Worm (Caenorhabditis elegans) whole organism, late embryonic: Measurements from ENCODE around the gene spop-1.

Experiments
- C08G9.2 ChIP-seq: sonication (generic microtip); optimal IDR thresholded peaks from 2 replicates; lab custom pipeline; 2016; ENCODE audit warnings: mild to moderate bottlenecking, missing genetic modification characterization, moderate library complexity, missing compliant biosample characterization
- C38D4.7 ChIP-seq: fragments of 200-800 bp; sonication (Bioruptor generic); optimal IDR thresholded peaks from 2 replicates; lab custom pipeline; 2018; ENCODE audit warnings: mild to moderate bottlenecking, missing genetic modification characterization, moderate library complexity, missing compliant biosample characterization
- F13H6.1 ChIP-seq: sonication (generic microtip); optimal IDR thresholded peaks from 2 replicates; lab custom pipeline; 2016; ENCODE audit warnings: missing genetic modification characterization, missing compliant biosample characterization
- T23F11.4 ChIP-seq: fragments of 200-800 bp; sonication (Bioruptor generic); optimal IDR thresholded peaks from 2 replicates; lab custom pipeline; 2018; ENCODE audit warnings: mild to moderate bottlenecking, missing genetic modification characterization, missing compliant biosample characterization
- Y22D7AL.16 ChIP-seq: sonication (generic microtip); optimal IDR thresholded peaks from 2 replicates; lab custom pipeline; 2016; ENCODE audit warnings: missing genetic modification characterization, missing compliant biosample characterization
- ama-1 ChIP-seq: fragments of 150-350 bp; optimal IDR thresholded peaks from 2 replicates; lab custom pipeline; 2014
- ceh-19 ChIP-seq: fragments of 200-800 bp; sonication (Bioruptor generic); optimal IDR thresholded peaks from 2 replicates; lab custom pipeline; 2018; ENCODE audit warnings: mild to moderate bottlenecking, missing genetic modification characterization, missing compliant biosample characterization
- ceh-24 ChIP-seq: sonication (generic microtip); optimal IDR thresholded peaks from 2 replicates; lab custom pipeline; 2016; ENCODE audit warnings: mild to moderate bottlenecking, missing genetic modification characterization, missing compliant biosample characterization
- ceh-30 ChIP-seq: fragments of 150-350 bp; optimal IDR thresholded peaks from 2 replicates; lab custom pipeline; 2014; ENCODE audit warnings: missing biosample characterization, missing genetic modification characterization
- ceh-45 ChIP-seq: fragments of 200-800 bp; sonication (Bioruptor generic); IDR thresholded peaks from 2 replicates; pipeline ENCODE4 v1.3.6; 2022; ENCODE audit warnings: missing genetic modification reagents, missing genetic modification characterization, missing compliant biosample characterization
- ceh-6 ChIP-seq: fragments of 200-800 bp; sonication (Bioruptor generic); optimal IDR thresholded peaks from 2 replicates; lab custom pipeline; 2018; ENCODE audit warnings: mild to moderate bottlenecking, missing genetic modification characterization, missing compliant biosample characterization
- ceh-9 ChIP-seq: sonication (generic microtip); optimal IDR thresholded peaks from 2 replicates; lab custom pipeline; 2016; ENCODE audit warnings: mild to moderate bottlenecking, missing genetic modification characterization, inconsistent platforms, missing compliant biosample characterization
- elt-2 ChIP-seq: sonication (generic microtip); optimal IDR thresholded peaks from 2 replicates; lab custom pipeline; 2016; ENCODE audit warnings: missing genetic modification reagents, missing genetic modification characterization, missing compliant biosample characterization
- elt-4 ChIP-seq: sonication (generic microtip); optimal IDR thresholded peaks from 2 replicates; lab custom pipeline; 2016; ENCODE audit warnings: missing genetic modification characterization, missing compliant biosample characterization
- eyg-1 ChIP-seq: sonication (generic microtip); optimal IDR thresholded peaks from 2 replicates; lab custom pipeline; 2016; ENCODE audit warnings: missing genotype, missing genetic modification characterization, missing compliant biosample characterization
- fax-1 ChIP-seq: sonication (generic microtip); optimal IDR thresholded peaks from 2 replicates; lab custom pipeline; 2016; ENCODE audit warnings: missing genotype, missing genetic modification characterization, missing compliant biosample characterization
- fkh-10 ChIP-seq: fragments of 150-350 bp; optimal IDR thresholded peaks from 2 replicates; lab custom pipeline; 2014; ENCODE audit warnings: missing biosample characterization, missing genetic modification reagents, missing genetic modification characterization
- hlh-13 ChIP-seq: fragments of 200-800 bp; sonication (Bioruptor generic); optimal IDR thresholded peaks from 2 replicates; lab custom pipeline; 2018; ENCODE audit warnings: mild to moderate bottlenecking, missing genetic modification characterization, missing compliant biosample characterization
- hlh-15 ChIP-seq: sonication (generic microtip); optimal IDR thresholded peaks from 2 replicates; lab custom pipeline; 2016; ENCODE audit warnings: missing genetic modification characterization, missing compliant biosample characterization
- hlh-30 ChIP-seq: sonication (generic microtip); optimal IDR thresholded peaks from 2 replicates; lab custom pipeline; 2017; ENCODE audit warnings: antibody characterized with exemption, missing genetic modification characterization, missing compliant biosample characterization; ENCODE audit not compliant: insufficient read depth
- hlh-8 ChIP-seq: sonication (generic microtip); optimal IDR thresholded peaks from 2 replicates; lab custom pipeline; 2016; ENCODE audit warnings: missing genotype, missing genetic modification characterization, missing compliant biosample characterization
- lim-6 ChIP-seq: sonication (generic microtip); optimal IDR thresholded peaks from 2 replicates; lab custom pipeline; 2016; ENCODE audit warnings: missing genetic modification characterization, missing compliant biosample characterization
- madf-2 ChIP-seq: sonication (generic microtip); optimal IDR thresholded peaks from 2 replicates; lab custom pipeline; 2017; ENCODE audit warnings: missing genetic modification characterization, missing compliant biosample characterization
- nhr-232 ChIP-seq: sonication (generic microtip); optimal IDR thresholded peaks from 2 replicates; lab custom pipeline; 2016; ENCODE audit warnings: missing genetic modification characterization, missing compliant biosample characterization
- npax-4 ChIP-seq: sonication (generic microtip); optimal IDR thresholded peaks from 2 replicates; lab custom pipeline; 2016; ENCODE audit warnings: missing genetic modification characterization, missing compliant biosample characterization
- pat-9 ChIP-seq: fragments of 200-800 bp; sonication (Bioruptor generic); optimal IDR thresholded peaks from 2 replicates; lab custom pipeline; 2018; ENCODE audit warnings: mild to moderate bottlenecking, missing genetic modification characterization, moderate library complexity, missing compliant biosample characterization
- pha-4 ChIP-seq: fragments of 150-350 bp; optimal IDR thresholded peaks from 2 replicates; lab custom pipeline; 2018; ENCODE audit warnings: missing biosample characterization, missing genetic modification reagents, missing genetic modification characterization
- pros-1 ChIP-seq: fragments of 150-350 bp; optimal IDR thresholded peaks from 2 replicates; lab custom pipeline; 2014; ENCODE audit warnings: missing biosample characterization, missing genetic modification reagents, missing genetic modification characterization
- ref-2 ChIP-seq: sonication (generic microtip); optimal IDR thresholded peaks from 2 replicates; lab custom pipeline; 2016; ENCODE audit warnings: missing genetic modification characterization, missing compliant biosample characterization
- rnt-1 ChIP-seq: sonication (generic microtip); optimal IDR thresholded peaks from 2 replicates; lab custom pipeline; 2016; ENCODE audit warnings: missing genetic modification characterization, missing compliant biosample characterization
- sox-2 ChIP-seq: fragments of 200-800 bp; sonication (Bioruptor generic); IDR thresholded peaks from 2 replicates; pipeline ENCODE4 v1.3.6; 2022; ENCODE audit warnings: missing genetic modification reagents, missing genetic modification characterization, missing compliant biosample characterization
- sox-4 ChIP-seq: sonication (generic microtip); optimal IDR thresholded peaks from 2 replicates; lab custom pipeline; 2017; ENCODE audit warnings: mild to moderate bottlenecking, missing genetic modification characterization, inconsistent platforms, missing compliant biosample characterization
- tbx-7 ChIP-seq: sonication (generic microtip); optimal IDR thresholded peaks from 2 replicates; lab custom pipeline; 2016; ENCODE audit warnings: missing genotype, missing genetic modification characterization, missing compliant biosample characterization
- ttx-3 ChIP-seq: sonication (generic microtip); optimal IDR thresholded peaks from 2 replicates; lab custom pipeline; 2016; ENCODE audit warnings: missing genetic modification reagents, missing genetic modification characterization, missing compliant biosample characterization
- unc-3 ChIP-seq, 2 experiments: fragments of 200-800 bp in 1 of 2; sonication (Bioruptor generic) in 1 of 2; sonication (generic microtip) in 1 of 2; conservative IDR thresholded peaks in 1 of 2; optimal IDR thresholded peaks in 1 of 2; 2 replicates each; pipeline versions ENCODE4 v1.3.6 to Lab custom; 2016 to 2022; ENCODE audit warnings: missing compliant biosample characterization in 2 of 2, missing genetic modification characterization in 2 of 2, missing genetic modification reagents in 1 of 2
- unc-42 ChIP-seq: sonication (generic microtip); optimal IDR thresholded peaks from 2 replicates; lab custom pipeline; 2016; ENCODE audit warnings: missing genotype, missing genetic modification characterization, missing compliant biosample characterization
- unc-55 ChIP-seq: sonication (generic microtip); optimal IDR thresholded peaks from 2 replicates; lab custom pipeline; 2017; ENCODE audit warnings: missing biosample characterization, missing genetic modification reagents, missing genetic modification characterization

Gene spop-1

DNA sequence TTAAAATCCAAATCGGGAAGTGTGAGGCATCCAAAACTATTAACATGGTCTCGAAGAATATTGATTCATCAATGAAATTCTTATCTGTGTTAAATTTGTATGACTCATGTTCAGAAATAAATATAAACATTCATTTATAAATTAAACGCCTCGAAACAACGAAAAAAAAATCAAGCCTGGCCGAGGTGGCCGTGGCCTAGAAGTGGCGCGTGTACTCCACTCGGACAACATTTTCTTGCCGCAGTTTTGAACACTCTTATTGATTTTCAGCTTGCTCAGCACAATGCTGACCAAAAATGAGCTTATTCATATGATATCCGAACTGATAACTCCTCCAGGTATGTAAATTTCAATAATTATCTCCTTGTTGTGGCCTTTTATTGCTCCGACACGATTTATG lies 33.7 kb downstream of the spop-1 start, which contains the start of gene ekl-6 (continued):
- TF ChIP-seq ref-2 (tag; lab: Kevin White, UChicago) (peak; percentile 76), ceh-6 (no peak), pha-4 (tag; lab: Kevin White, UChicago) (no peak), elt-4 (tag; lab: Kevin White, UChicago) (no peak), rnt-1 (tag; lab: Kevin White, UChicago) (peak; percentile 15), pat-9 (tag; lab: Kevin White, UChicago) (no peak), ceh-30 (tag; lab: Kevin White, UChicago) (no peak), ceh-19 (no peak), hlh-13 (GFP tag; lab: Kevin White, UChicago) (no peak), Y22D7AL.16 (tag; lab: Kevin White, UChicago) (no peak), F13H6.1 (tag; lab: Kevin White, UChicago) (peak; percentile 40), fax-1 (tag; lab: Kevin White, UChicago) (peak; percentile 11), lim-6 (tag; lab: Kevin White, UChicago) (no peak), sox-2 (no peak), hlh-30 (tag; lab: Kevin White, UChicago) (no peak), tbx-7 (tag; lab: Kevin White, UChicago) (peak; percentile 83), hlh-15 (no peak), C38D4.7 (GFP tag; lab: Kevin White, UChicago) (no peak), elt-2 (tag; lab: Kevin White, UChicago) (peak; percentile 53), ceh-45 (GFP tag; lab: Robert Waterston, UW) (no peak), hlh-8 (peak; percentile 61), madf-2 (tag; lab: Kevin White, UChicago) (no peak), ceh-9 (no peak), nhr-232 (tag; lab: Kevin White, UChicago) (no peak), ceh-24 (tag; lab: Kevin White, UChicago) (no peak), T23F11.4 (GFP tag; lab: Kevin White, UChicago) (no peak), ama-1 (lab: Kevin White, UChicago) (no peak), pros-1 (tag; lab: Kevin White, UChicago) (no peak), unc-42 (tag; lab: Kevin White, UChicago) (no peak), eyg-1 (tag; lab: Kevin White, UChicago) (no peak)

DNA sequence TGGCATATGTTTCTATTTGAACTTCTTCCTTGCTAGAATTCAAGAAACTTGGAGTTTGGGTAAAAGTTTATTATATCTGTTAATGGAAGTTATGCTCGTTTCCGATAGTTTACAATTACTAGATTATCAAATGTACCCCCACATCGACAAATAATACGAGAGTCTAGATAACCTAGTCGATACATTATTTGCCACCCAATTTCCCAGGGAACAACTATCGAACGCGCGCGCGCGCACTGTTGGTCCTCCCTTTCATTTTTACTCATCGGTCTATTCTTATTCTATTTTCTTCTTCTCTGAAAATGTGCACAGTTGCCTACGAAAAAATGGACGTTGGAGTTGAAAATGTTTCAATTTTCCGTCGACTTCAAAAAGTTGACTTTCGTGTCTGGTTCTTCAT lies 37.3 kb downstream of the spop-1 start, which contains the start of gene T16G12.13:
Gene T16G12.13 (plus strand): TSS at position 293 of the 400 bp plus-strand sequence.
- TF ChIP-seq sox-4: no peak
- no peak for TF ChIP-seq ceh-9
- no peak for TF ChIP-seq npax-4 (tag; lab: Kevin White, UChicago)
- TF ChIP-seq C08G9.2 (tag; lab: Kevin White, UChicago): no peak
- TF ChIP-seq ceh-30 (tag; lab: Kevin White, UChicago): no peak

DNA sequence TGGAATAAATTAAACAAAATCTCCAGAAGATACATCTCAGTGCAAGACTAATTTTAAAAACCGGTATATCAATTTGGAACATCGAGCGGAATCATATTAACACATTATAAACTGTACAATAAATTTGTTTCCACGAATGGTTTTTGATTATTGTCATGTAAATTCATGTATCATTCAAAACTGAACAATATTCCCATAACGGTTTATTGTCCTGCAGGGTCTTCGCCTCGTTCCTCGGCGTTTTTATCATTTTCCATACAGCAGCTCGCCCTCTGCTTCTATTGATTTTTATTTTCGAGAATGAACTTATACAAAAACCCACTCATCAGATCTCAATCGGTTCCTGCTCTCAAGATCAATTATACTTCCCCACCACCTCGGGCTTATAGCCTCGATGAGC lies 38.9 kb downstream of the spop-1 start, which contains the start of gene T16G12.8:
Gene T16G12.8 (plus strand): TSS at position 301 of the 400 bp plus-strand sequence.
- TF ChIP-seq Y22D7AL.16 (tag; lab: Kevin White, UChicago) (no peak), npax-4 (tag; lab: Kevin White, UChicago) (no peak), unc-55 (no peak), rnt-1 (tag; lab: Kevin White, UChicago) (no peak), F13H6.1 (tag; lab: Kevin White, UChicago) (no peak), pat-9 (tag; lab: Kevin White, UChicago) (no peak), nhr-232 (tag; lab: Kevin White, UChicago) (no peak), unc-3 (GFP tag; conservative IDR thresholded peaks at IDR 0.05; lab: Robert Waterston, UW) (no peak), unc-3 (tag; optimal IDR thresholded peaks at IDR 0.05; lab: Kevin White, UChicago) (no peak), ttx-3 (tag; lab: Kevin White, UChicago) (no peak), fkh-10 (no peak)
